ENCODE assay signal across 1 fruit fly cellular context in the genomic region with DNA sequence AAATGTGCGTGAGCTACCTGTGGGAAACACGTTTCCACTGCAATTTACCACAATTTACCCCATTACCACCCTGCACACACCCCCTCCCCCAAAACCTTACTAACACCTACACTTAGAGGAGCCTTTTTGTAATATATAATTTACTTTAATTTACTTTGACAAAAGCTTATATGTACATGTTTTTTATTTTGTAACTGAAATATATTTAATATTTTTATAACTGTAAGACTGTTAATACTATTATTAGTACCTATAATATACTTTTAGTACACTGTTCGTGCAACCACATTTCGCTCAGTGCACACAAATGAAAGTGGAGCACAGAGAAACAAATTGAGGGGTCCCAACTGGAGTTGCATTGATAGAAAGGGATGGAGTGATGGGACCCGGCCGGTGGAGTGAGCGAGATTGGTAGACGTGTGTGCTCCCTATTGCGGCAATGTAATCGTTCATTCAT.
A peak's percentile ranks its signal among the peaks of the same experiment; 100 is the strongest.
TF ChIP-seq lines count a peak whose summit lies in the region.

No protein-coding gene starts in this region.

TF ChIP-seq in whole organism, embryonic, 481 proteins besides CTCF, POLR2A, EP300 and RAD21 (continued from another document):
- TF ChIP-seq CG2712 (tag; optimal IDR thresholded peaks at IDR 0.05; lab: Kevin White, UChicago): peak; percentile 97
- peak; percentile 41 for TF ChIP-seq Nf-YC (tag; optimal IDR thresholded peaks at IDR 0.05; lab: Kevin White, UChicago)
- TF ChIP-seq CG9797 (GFP tag; optimal IDR thresholded peaks at IDR 0.05; lab: Kevin White, UChicago): peak; percentile 23
- TF ChIP-seq her (GFP tag; optimal IDR thresholded peaks at IDR 0.05; lab: Kevin White, UChicago): no peak
- peak; percentile 86 for TF ChIP-seq CG4424 (GFP tag; optimal IDR thresholded peaks at IDR 0.05; lab: Kevin White, UChicago)
- TF ChIP-seq tio (GFP tag; optimal IDR thresholded peaks at IDR 0.05; lab: Kevin White, UChicago): peak; percentile 73
- TF ChIP-seq CG14965 (GFP tag; optimal IDR thresholded peaks at IDR 0.05; lab: Kevin White, UChicago; ENCODE audit: borderline replicate concordance): no peak
- TF ChIP-seq phol (tag; optimal IDR thresholded peaks at IDR 0.05; lab: Kevin White, UChicago): peak; percentile 94
- TF ChIP-seq pzg (GFP tag; optimal IDR thresholded peaks at IDR 0.05; lab: Kevin White, UChicago): no peak
- TF ChIP-seq CG11456 (GFP tag; IDR thresholded peaks at IDR 0.05; lab: Robert Waterston, UW): no peak
- no peak for TF ChIP-seq pfk (GFP tag; optimal IDR thresholded peaks at IDR 0.05; lab: Kevin White, UChicago)
- no peak for TF ChIP-seq shn (GFP tag; optimal IDR thresholded peaks at IDR 0.05; lab: Kevin White, UChicago)
- peak; percentile 76 for TF ChIP-seq run (tag; optimal IDR thresholded peaks at IDR 0.05; lab: Kevin White, UChicago)
- peak; percentile 83 for TF ChIP-seq CG15696 (tag; optimal IDR thresholded peaks at IDR 0.05; lab: Kevin White, UChicago)
- TF ChIP-seq Fer3 (tag; optimal IDR thresholded peaks at IDR 0.05; lab: Kevin White, UChicago): peak; percentile 73
- peak; percentile 68 for TF ChIP-seq CG18619 (GFP tag; optimal IDR thresholded peaks at IDR 0.05; lab: Kevin White, UChicago)
- TF ChIP-seq ro (GFP tag; IDR thresholded peaks at IDR 0.05; lab: Robert Waterston, UW): peak; percentile 70
- no peak for TF ChIP-seq Bdp1 (GFP tag; optimal IDR thresholded peaks at IDR 0.05; lab: Kevin White, UChicago)
- TF ChIP-seq CG4820 (GFP tag; optimal IDR thresholded peaks at IDR 0.05; lab: Kevin White, UChicago): peak; percentile 73
- TF ChIP-seq p53 (GFP tag; optimal IDR thresholded peaks at IDR 0.05; lab: Kevin White, UChicago): no peak
- no peak for TF ChIP-seq sc (optimal IDR thresholded peaks at IDR 0.05; lab: Kevin White, UChicago)
- TF ChIP-seq sc (GFP tag; optimal IDR thresholded peaks at IDR 0.05; lab: Kevin White, UChicago): peak; percentile 87
- TF ChIP-seq CG10565 (GFP tag; optimal IDR thresholded peaks at IDR 0.05; lab: Kevin White, UChicago): no peak
- peak; percentile 69 for TF ChIP-seq esg (GFP tag; conservative IDR thresholded peaks at IDR 0.05; lab: Robert Waterston, UW)
- peak; percentile 27 for TF ChIP-seq CG17568 (GFP tag; optimal IDR thresholded peaks at IDR 0.05; lab: Kevin White, UChicago)
- TF ChIP-seq Dip3 (GFP tag; optimal IDR thresholded peaks at IDR 0.05; lab: Kevin White, UChicago): no peak
- no peak for TF ChIP-seq fru (optimal IDR thresholded peaks at IDR 0.05; lab: Kevin White, UChicago)
- TF ChIP-seq Myb (GFP tag; optimal IDR thresholded peaks at IDR 0.05; lab: Kevin White, UChicago): no peak
- peak; percentile 49; the same call in 1 of the 3 replicates for TF ChIP-seq jigr1 (GFP tag; IDR thresholded peaks at IDR 0.05; lab: Robert Waterston, UW)
- no peak for TF ChIP-seq insv (GFP tag; optimal IDR thresholded peaks at IDR 0.05; lab: Kevin White, UChicago)
- no peak for TF ChIP-seq CG8944 (GFP tag; optimal IDR thresholded peaks at IDR 0.05; lab: Kevin White, UChicago)
- TF ChIP-seq Chrac-16 (GFP tag; optimal IDR thresholded peaks at IDR 0.05; lab: Kevin White, UChicago): peak; percentile 78
- TF ChIP-seq Gug (GFP tag; IDR thresholded peaks at IDR 0.05; lab: Robert Waterston, UW): peak; percentile 44; the same call in 2 of the 4 replicates
- peak; percentile 80 for TF ChIP-seq CG10209 (GFP tag; optimal IDR thresholded peaks at IDR 0.05; lab: Kevin White, UChicago)
- TF ChIP-seq exex (tag; optimal IDR thresholded peaks at IDR 0.05; lab: Kevin White, UChicago): no peak
- TF ChIP-seq CG4282 (GFP tag; optimal IDR thresholded peaks at IDR 0.05; lab: Kevin White, UChicago): no peak
- TF ChIP-seq hbn (GFP tag; IDR thresholded peaks at IDR 0.05; lab: Robert Waterston, UW; ENCODE audit: partially characterized antibody): no peak
- TF ChIP-seq dysf (GFP tag; IDR thresholded peaks at IDR 0.05; lab: Robert Waterston, UW): peak; percentile 75
- peak; percentile 5 for TF ChIP-seq pnt (GFP tag; optimal IDR thresholded peaks at IDR 0.05; lab: Kevin White, UChicago)
- no peak for TF ChIP-seq CG14441 (GFP tag; IDR thresholded peaks at IDR 0.05; lab: Robert Waterston, UW)
- peak; percentile 96 for TF ChIP-seq dmrt11E (tag; optimal IDR thresholded peaks at IDR 0.05; lab: Kevin White, UChicago)
- TF ChIP-seq Ada2b (GFP tag; IDR thresholded peaks at IDR 0.05; lab: Robert Waterston, UW): peak; percentile 39; the same call in 1 of the 2 replicates
- peak; percentile 53 for TF ChIP-seq CG12942 (GFP tag; optimal IDR thresholded peaks at IDR 0.05; lab: Kevin White, UChicago)
- TF ChIP-seq ssp (GFP tag; IDR thresholded peaks at IDR 0.05; lab: Robert Waterston, UW): peak; percentile 82
- TF ChIP-seq seq (GFP tag; IDR thresholded peaks at IDR 0.05; lab: Robert Waterston, UW): peak; percentile 57; the same call in 1 of the 2 replicates
- peak; percentile 88 for TF ChIP-seq CG2202 (tag; optimal IDR thresholded peaks at IDR 0.05; lab: Kevin White, UChicago)
- peak; percentile 78 for TF ChIP-seq CG3407 (GFP tag; optimal IDR thresholded peaks at IDR 0.05; lab: Kevin White, UChicago)
- peak; percentile 22 for TF ChIP-seq CG31388 (GFP tag; optimal IDR thresholded peaks at IDR 0.05; lab: Kevin White, UChicago)
- TF ChIP-seq croc (GFP tag; conservative IDR thresholded peaks at IDR 0.05; lab: Robert Waterston, UW): peak; percentile 89
- peak; percentile 24 for TF ChIP-seq pros (GFP tag; optimal IDR thresholded peaks at IDR 0.05; lab: Kevin White, UChicago)
- TF ChIP-seq CG15601 (tag; optimal IDR thresholded peaks at IDR 0.05; lab: Kevin White, UChicago): peak; percentile 93
